Worm (Caenorhabditis elegans) whole organism, L3 larva: ENCODE measurements around the gene clec-78.

Experiments used
- R02D3.7 ChIP-seq: fragments of 150-350 bp; optimal IDR thresholded peaks from 2 replicates; lab custom pipeline; 2014; ENCODE audit warnings: missing biosample characterization, missing genetic modification characterization
- ZK546.5 ChIP-seq: sonication (generic microtip); optimal IDR thresholded peaks from 2 replicates; lab custom pipeline; 2017; ENCODE audit warnings: missing biosample characterization, missing genetic modification characterization
- aly-2 ChIP-seq: fragments of 150-350 bp; optimal IDR thresholded peaks from 2 replicates; lab custom pipeline; 2014; ENCODE audit warnings: missing biosample characterization, missing genetic modification characterization
- ama-1 ChIP-seq: fragments of 150-350 bp; optimal IDR thresholded peaks from 2 replicates; lab custom pipeline; 2018
- ceh-16 ChIP-seq: sonication (generic microtip); optimal IDR thresholded peaks from 2 replicates; lab custom pipeline; 2017; ENCODE audit warnings: missing biosample characterization, missing genetic modification characterization
- ceh-28 ChIP-seq: fragments of 150-350 bp; optimal IDR thresholded peaks from 2 replicates; lab custom pipeline; 2014; ENCODE audit warnings: missing biosample characterization, missing genetic modification reagents, missing genetic modification characterization
- ceh-82 ChIP-seq: fragments of 150-350 bp; optimal IDR thresholded peaks from 2 replicates; lab custom pipeline; 2014; ENCODE audit warnings: missing biosample characterization, missing genetic modification characterization
- daf-12 ChIP-seq: fragments of 150-350 bp; optimal IDR thresholded peaks from 2 replicates; lab custom pipeline; 2014; ENCODE audit warnings: missing biosample characterization, missing genetic modification reagents, missing genetic modification characterization
- egl-27 ChIP-seq: sonication (generic microtip); optimal IDR thresholded peaks from 4 replicates; lab custom pipeline; 2017; ENCODE audit warnings: missing biosample characterization, missing genetic modification reagents, missing genetic modification characterization
- egl-5 ChIP-seq: fragments of 150-350 bp; optimal IDR thresholded peaks from 2 replicates; lab custom pipeline; 2017; ENCODE audit warnings: missing biosample characterization, missing genetic modification reagents, missing genetic modification characterization, inconsistent platforms
- elt-1 ChIP-seq: fragments of 150-350 bp; optimal IDR thresholded peaks from 2 replicates; lab custom pipeline; 2014; ENCODE audit warnings: missing biosample characterization, missing genetic modification characterization
- elt-2 ChIP-seq: sonication (generic microtip); optimal IDR thresholded peaks from 2 replicates; lab custom pipeline; 2016; ENCODE audit warnings: missing genetic modification reagents, mild to moderate bottlenecking, missing genetic modification characterization, missing compliant biosample characterization
- elt-3 ChIP-seq, 3 experiments: fragments of 150-350 bp in 1 of 3; sonication (generic microtip) in 2 of 3; optimal IDR thresholded peaks; 2 replicates in 2 of 3; 4 replicates in 1 of 3; lab custom pipeline; 2014 to 2017; ENCODE audit warnings: missing biosample characterization in 3 of 3, missing genetic modification characterization in 3 of 3
- eor-1 ChIP-seq, 2 experiments: fragments of 150-350 bp; optimal IDR thresholded peaks; 2 replicates each; lab custom pipeline; 2014 to 2018; ENCODE audit warnings: missing biosample characterization in 2 of 2, missing genetic modification characterization in 2 of 2
- fkh-10 ChIP-seq: sonication (generic microtip); optimal IDR thresholded peaks from 2 replicates; lab custom pipeline; 2017; ENCODE audit warnings: missing biosample characterization, missing genetic modification reagents, missing genetic modification characterization
- fos-1 ChIP-seq: fragments of 150-350 bp; optimal IDR thresholded peaks from 2 replicates; lab custom pipeline; 2014; ENCODE audit warnings: missing biosample characterization, missing genetic modification characterization
- hmg-11 ChIP-seq: sonication (generic microtip); optimal IDR thresholded peaks from 2 replicates; lab custom pipeline; 2016; ENCODE audit warnings: missing genetic modification characterization, missing compliant biosample characterization
- jun-1 ChIP-seq: fragments of 150-350 bp; optimal IDR thresholded peaks from 2 replicates; lab custom pipeline; 2014; ENCODE audit warnings: missing biosample characterization, missing genetic modification reagents, missing genetic modification characterization
- lin-15B ChIP-seq: fragments of 150-350 bp; optimal IDR thresholded peaks from 2 replicates; lab custom pipeline; 2014; ENCODE audit warnings: missing biosample characterization, missing genetic modification characterization
- lin-39 ChIP-seq: fragments of 150-350 bp; optimal IDR thresholded peaks from 2 replicates; lab custom pipeline; 2018; ENCODE audit warnings: missing biosample characterization, missing genetic modification reagents, missing genetic modification characterization
- lsy-12 ChIP-seq: sonication (generic microtip); optimal IDR thresholded peaks from 2 replicates; lab custom pipeline; 2016; ENCODE audit warnings: mild to moderate bottlenecking, missing genetic modification characterization, missing compliant biosample characterization
- mdl-1 ChIP-seq: fragments of 150-350 bp; optimal IDR thresholded peaks from 2 replicates; lab custom pipeline; 2014; ENCODE audit warnings: missing biosample characterization, missing genetic modification characterization
- mml-1 ChIP-seq: fragments of 150-350 bp; sonication (generic microtip); optimal IDR thresholded peaks from 3 replicates; lab custom pipeline; 2014; ENCODE audit warnings: missing biosample characterization, missing genetic modification characterization
- nfya-1 ChIP-seq: sonication (generic microtip); optimal IDR thresholded peaks from 2 replicates; lab custom pipeline; 2017; ENCODE audit warnings: missing genetic modification characterization, mild to moderate bottlenecking, missing compliant biosample characterization, antibody characterized with exemption, moderate library complexity; ENCODE audit not compliant: insufficient read depth
- nhr-11 ChIP-seq: fragments of 150-350 bp; optimal IDR thresholded peaks from 2 replicates; lab custom pipeline; 2014; ENCODE audit warnings: missing biosample characterization, missing genetic modification characterization
- nhr-12 ChIP-seq: fragments of 150-350 bp; optimal IDR thresholded peaks from 2 replicates; lab custom pipeline; 2014; ENCODE audit warnings: missing biosample characterization, missing genetic modification characterization
- nhr-23 ChIP-seq: fragments of 150-350 bp; optimal IDR thresholded peaks from 2 replicates; lab custom pipeline; 2014; ENCODE audit warnings: missing biosample characterization, missing genetic modification reagents, missing genetic modification characterization
- nhr-237 ChIP-seq: fragments of 150-350 bp; optimal IDR thresholded peaks from 2 replicates; lab custom pipeline; 2014; ENCODE audit warnings: missing biosample characterization, missing genetic modification characterization
- nhr-25 ChIP-seq: sonication (generic microtip); optimal IDR thresholded peaks from 2 replicates; lab custom pipeline; 2017; ENCODE audit warnings: missing biosample characterization, missing genetic modification characterization
- nhr-43 ChIP-seq: sonication (generic microtip); optimal IDR thresholded peaks from 2 replicates; lab custom pipeline; 2016; ENCODE audit warnings: mild to moderate bottlenecking, missing genetic modification characterization, missing compliant biosample characterization; ENCODE audit not compliant: poor library complexity, severe bottlenecking
- nhr-67 ChIP-seq: fragments of 150-350 bp; optimal IDR thresholded peaks from 2 replicates; lab custom pipeline; 2014; ENCODE audit warnings: missing biosample characterization, missing genetic modification characterization
- nhr-77 ChIP-seq: fragments of 150-350 bp; optimal IDR thresholded peaks from 2 replicates; lab custom pipeline; 2014; ENCODE audit warnings: missing biosample characterization, missing genetic modification characterization
- pha-4 ChIP-seq: fragments of 150-350 bp; optimal IDR thresholded peaks from 2 replicates; lab custom pipeline; 2014; ENCODE audit warnings: missing biosample characterization, missing genetic modification reagents, missing genetic modification characterization
- pqm-1 ChIP-seq: fragments of 150-350 bp; optimal IDR thresholded peaks from 2 replicates; lab custom pipeline; 2017; ENCODE audit warnings: missing biosample characterization, missing genetic modification characterization, inconsistent platforms
- sea-2 ChIP-seq: fragments of 150-350 bp; sonication (generic microtip); optimal IDR thresholded peaks from 4 replicates; lab custom pipeline; 2014; ENCODE audit warnings: missing biosample characterization, missing genetic modification reagents, missing genetic modification characterization
- skn-1 ChIP-seq: fragments of 150-350 bp; optimal IDR thresholded peaks from 2 replicates; lab custom pipeline; 2014; ENCODE audit warnings: missing biosample characterization, missing genetic modification characterization
- snpc-4 ChIP-seq: fragments of 150-350 bp; optimal IDR thresholded peaks from 2 replicates; lab custom pipeline; 2014; ENCODE audit warnings: missing biosample characterization, missing genetic modification characterization
- tbx-2 ChIP-seq: sonication (generic microtip); optimal IDR thresholded peaks from 2 replicates; lab custom pipeline; 2016; ENCODE audit warnings: mild to moderate bottlenecking, missing genetic modification characterization, missing compliant biosample characterization
- unc-39 ChIP-seq: sonication (generic microtip); optimal IDR thresholded peaks from 4 replicates; lab custom pipeline; 2017; ENCODE audit warnings: missing biosample characterization, missing genetic modification characterization
- unc-62 ChIP-seq: fragments of 150-350 bp; sonication (generic microtip); optimal IDR thresholded peaks from 4 replicates; lab custom pipeline; 2014; ENCODE audit warnings: missing biosample characterization, missing genetic modification reagents, missing genetic modification characterization

clec-78 gene

ce11 chrIV:4024159-4025004 lies 35.5 kb downstream of the clec-78 start (continued):
- TF ChIP-seq unc-62 (GFP tag; lab: Kevin White, UChicago) (no peak), lsy-12 (tag; lab: Kevin White, UChicago) (peak; percentile 63), nhr-237 (tag; lab: Kevin White, UChicago) (no peak), nfya-1 (peak; percentile 82), lin-39 (tag; lab: Kevin White, UChicago) (peak; percentile 89), ama-1 (peak; percentile 43), daf-12 (tag; lab: Kevin White, UChicago) (no peak), tbx-2 (tag; lab: Kevin White, UChicago) (no peak), ceh-16 (tag; lab: Kevin White, UChicago) (no peak), egl-5 (tag; lab: Kevin White, UChicago) (peak; percentile 35), pha-4 (peak; percentile 99), hmg-11 (tag; lab: Kevin White, UChicago) (peak; percentile 47), ceh-28 (tag; lab: Kevin White, UChicago) (peak; percentile 41), lin-15B (no peak), sea-2 (no peak), nhr-23 (tag; lab: Kevin White, UChicago) (peak; percentile 47), nhr-77 (tag; lab: Kevin White, UChicago) (no peak)

- TF ChIP-seq ceh-16 (tag; lab: Kevin White, UChicago) (no peak), pha-4 (peak; percentile 61), fkh-10 (GFP tag; lab: Kevin White, UChicago) (no peak), nhr-12 (no peak), lsy-12 (tag; lab: Kevin White, UChicago) (peak; percentile 69), pqm-1 (tag; lab: Kevin White, UChicago) (peak; percentile 35), elt-2 (peak; percentile 32), snpc-4 (tag; lab: Kevin White, UChicago) (peak; percentile 31), nhr-43 (tag; lab: Kevin White, UChicago) (peak; percentile 83), nhr-77 (tag; lab: Kevin White, UChicago) (no peak), nhr-23 (tag; lab: Kevin White, UChicago) (peak; percentile 21), elt-1 (tag; lab: Kevin White, UChicago) (peak; percentile 3), unc-62 (GFP tag; lab: Kevin White, UChicago) (no peak), nhr-25 (tag; lab: Kevin White, UChicago) (peak; percentile 81), ama-1 (peak; percentile 82), jun-1 (peak; percentile 14), egl-5 (tag; lab: Kevin White, UChicago) (peak; percentile 62), skn-1 (tag; lab: Kevin White, UChicago) (peak; percentile 1), eor-1 (tag; optimal IDR thresholded peaks at IDR 0.05; lab: Kevin White, UChicago) (no peak), mdl-1 (peak; percentile 92), nfya-1 (peak; percentile 76), lin-39 (tag; lab: Kevin White, UChicago) (peak; percentile 84)
- TF ChIP-seq, all 47 proteins: peak for 16
Observed at ce11 chrIV:4025923-4026322, 37.0 kb downstream of the clec-78 start.

ce11 chrIV:4027106-4027888 lies 38.4 kb downstream of the clec-78 start:
- TF ChIP-seq egl-27 (tag; lab: Kevin White, UChicago) (no peak), elt-3 (tag; optimal IDR thresholded peaks at IDR 0.05; lab: Kevin White, UChicago) (no peak), fos-1 (tag; lab: Kevin White, UChicago) (no peak), hmg-11 (tag; lab: Kevin White, UChicago) (no peak), nhr-67 (no peak), aly-2 (no peak), sea-2 (no peak), nhr-12 (no peak), nhr-77 (tag; lab: Kevin White, UChicago) (no peak), nhr-11 (tag; lab: Kevin White, UChicago) (no peak), ZK546.5 (tag; lab: Kevin White, UChicago) (no peak), lsy-12 (tag; lab: Kevin White, UChicago) (no peak), nhr-237 (tag; lab: Kevin White, UChicago) (no peak), lin-39 (tag; lab: Kevin White, UChicago) (no peak), pqm-1 (tag; lab: Kevin White, UChicago) (peak; percentile 4), ceh-28 (tag; lab: Kevin White, UChicago) (no peak), eor-1 (tag; optimal IDR thresholded peaks at IDR 0.05; lab: Kevin White, UChicago) (no peak), R02D3.7 (tag; lab: Kevin White, UChicago) (no peak), elt-2 (peak; percentile 68), ceh-82 (tag; lab: Kevin White, UChicago) (no peak), jun-1 (peak; percentile 34), unc-39 (tag; lab: Kevin White, UChicago) (no peak), pha-4 (no peak), snpc-4 (tag; lab: Kevin White, UChicago) (no peak), mml-1 (tag; lab: Kevin White, UChicago) (no peak)
